Worm (Caenorhabditis elegans) whole organism, L2 larva: Measurements from ENCODE around the gene nmy-1.

ENCODE experiments used
- C34F6.9 ChIP-seq: fragments of 150-350 bp; optimal IDR thresholded peaks from 2 replicates; lab custom pipeline; 2014; ENCODE audit warnings: missing biosample characterization, missing genetic modification characterization
- F13H6.1 ChIP-seq: sonication (generic microtip); optimal IDR thresholded peaks from 2 replicates; lab custom pipeline; 2016; ENCODE audit warnings: missing genetic modification characterization, missing compliant biosample characterization
- R02D3.7 ChIP-seq: fragments of 150-350 bp; optimal IDR thresholded peaks from 2 replicates; lab custom pipeline; 2014; ENCODE audit warnings: missing biosample characterization, missing genetic modification characterization
- ZK546.5 ChIP-seq: sonication (generic microtip); optimal IDR thresholded peaks from 2 replicates; lab custom pipeline; 2017; ENCODE audit warnings: missing biosample characterization, missing genetic modification characterization
- alr-1 ChIP-seq: fragments of 150-350 bp; optimal IDR thresholded peaks from 2 replicates; lab custom pipeline; 2014; ENCODE audit warnings: missing biosample characterization, missing genetic modification characterization
- aly-2 ChIP-seq: fragments of 150-350 bp; optimal IDR thresholded peaks from 2 replicates; lab custom pipeline; 2014; ENCODE audit warnings: missing biosample characterization, missing genetic modification characterization
- ama-1 ChIP-seq: fragments of 150-350 bp; optimal IDR thresholded peaks from 2 replicates; lab custom pipeline; 2018; ENCODE audit warnings: inconsistent platforms
- blmp-1 ChIP-seq: sonication (generic microtip); optimal IDR thresholded peaks from 2 replicates; lab custom pipeline; 2017; ENCODE audit warnings: missing genetic modification characterization, mild to moderate bottlenecking, missing compliant biosample characterization, antibody characterized with exemption, moderate library complexity; ENCODE audit not compliant: insufficient read depth
- ceh-16 ChIP-seq: fragments of 150-350 bp; optimal IDR thresholded peaks from 2 replicates; lab custom pipeline; 2014; ENCODE audit warnings: missing biosample characterization, missing genetic modification characterization
- ceh-82 ChIP-seq: fragments of 150-350 bp; optimal IDR thresholded peaks from 2 replicates; lab custom pipeline; 2014; ENCODE audit warnings: missing biosample characterization, missing genetic modification characterization
- crh-2 ChIP-seq: sonication (generic microtip); optimal IDR thresholded peaks from 2 replicates; lab custom pipeline; 2017; ENCODE audit warnings: missing biosample characterization, missing genetic modification characterization
- dmd-4 ChIP-seq: sonication (generic microtip); optimal IDR thresholded peaks from 2 replicates; lab custom pipeline; 2017; ENCODE audit warnings: missing biosample characterization, missing genetic modification characterization
- egl-27 ChIP-seq: sonication (generic microtip); optimal IDR thresholded peaks from 3 replicates; lab custom pipeline; 2017; ENCODE audit warnings: missing biosample characterization, missing genetic modification reagents, missing genetic modification characterization
- elt-1 ChIP-seq: fragments of 150-350 bp; optimal IDR thresholded peaks from 2 replicates; lab custom pipeline; 2014; ENCODE audit warnings: missing biosample characterization, missing genetic modification characterization
- elt-3 ChIP-seq: sonication (generic microtip); optimal IDR thresholded peaks from 2 replicates; lab custom pipeline; 2017; ENCODE audit warnings: missing biosample characterization, missing genetic modification characterization
- fos-1 ChIP-seq: fragments of 150-350 bp; optimal IDR thresholded peaks from 2 replicates; lab custom pipeline; 2014; ENCODE audit warnings: missing biosample characterization, missing genetic modification characterization
- gmeb-1 ChIP-seq: fragments of 150-350 bp; optimal IDR thresholded peaks from 2 replicates; lab custom pipeline; 2014; ENCODE audit warnings: missing biosample characterization, missing genetic modification characterization
- lin-11 ChIP-seq: fragments of 150-350 bp; sonication (generic microtip); optimal IDR thresholded peaks from 2 replicates; lab custom pipeline; 2014; ENCODE audit warnings: missing biosample characterization, missing genetic modification characterization, inconsistent platforms, mixed read lengths
- lin-13 ChIP-seq: fragments of 150-350 bp; optimal IDR thresholded peaks from 2 replicates; lab custom pipeline; 2014; ENCODE audit warnings: missing biosample characterization, missing genetic modification reagents, missing genetic modification characterization
- lsy-2 ChIP-seq, 2 experiments: fragments of 150-350 bp in 1 of 2; sonication (generic microtip) in 1 of 2; optimal IDR thresholded peaks; 2 replicates each; lab custom pipeline; 2014 to 2017; ENCODE audit warnings: missing biosample characterization in 2 of 2, missing genetic modification characterization in 2 of 2
- mbf-1 ChIP-seq: sonication (generic microtip); optimal IDR thresholded peaks from 2 replicates; lab custom pipeline; 2017; ENCODE audit warnings: missing biosample characterization, missing genetic modification characterization
- nhr-10 ChIP-seq: sonication (generic microtip); optimal IDR thresholded peaks from 2 replicates; lab custom pipeline; 2017; ENCODE audit warnings: missing biosample characterization, missing genetic modification characterization
- nhr-11 ChIP-seq: fragments of 150-350 bp; optimal IDR thresholded peaks from 2 replicates; lab custom pipeline; 2014; ENCODE audit warnings: missing biosample characterization, missing genetic modification characterization
- nhr-12 ChIP-seq: fragments of 150-350 bp; optimal IDR thresholded peaks from 2 replicates; lab custom pipeline; 2014; ENCODE audit warnings: missing biosample characterization, missing genetic modification characterization
- nhr-129 ChIP-seq: fragments of 150-350 bp; optimal IDR thresholded peaks from 2 replicates; lab custom pipeline; 2014; ENCODE audit warnings: missing biosample characterization, missing genetic modification characterization
- nhr-21 ChIP-seq: fragments of 150-350 bp; optimal IDR thresholded peaks from 2 replicates; lab custom pipeline; 2014; ENCODE audit warnings: missing biosample characterization, missing genetic modification characterization
- nhr-23 ChIP-seq: fragments of 150-350 bp; optimal IDR thresholded peaks from 2 replicates; lab custom pipeline; 2014; ENCODE audit warnings: missing biosample characterization, missing genetic modification reagents, missing genetic modification characterization
- nhr-237 ChIP-seq: fragments of 150-350 bp; optimal IDR thresholded peaks from 2 replicates; lab custom pipeline; 2014; ENCODE audit warnings: missing biosample characterization, missing genetic modification characterization
- nhr-25 ChIP-seq: fragments of 150-350 bp; sonication (generic microtip); optimal IDR thresholded peaks from 3 replicates; lab custom pipeline; 2014; ENCODE audit warnings: missing biosample characterization, missing genetic modification characterization
- nhr-6 ChIP-seq: fragments of 150-350 bp; optimal IDR thresholded peaks from 2 replicates; lab custom pipeline; 2014; ENCODE audit warnings: missing biosample characterization, missing genetic modification characterization
- nhr-77 ChIP-seq: fragments of 150-350 bp; optimal IDR thresholded peaks from 2 replicates; lab custom pipeline; 2014; ENCODE audit warnings: missing biosample characterization, missing genetic modification characterization
- peb-1 ChIP-seq: fragments of 150-350 bp; optimal IDR thresholded peaks from 2 replicates; lab custom pipeline; 2014; ENCODE audit warnings: missing biosample characterization, missing genetic modification characterization
- sem-4 ChIP-seq: fragments of 150-350 bp; optimal IDR thresholded peaks from 2 replicates; lab custom pipeline; 2014; ENCODE audit warnings: missing biosample characterization, missing genetic modification reagents, missing genetic modification characterization
- sma-3 ChIP-seq: sonication (generic microtip); optimal IDR thresholded peaks from 2 replicates; lab custom pipeline; 2016; ENCODE audit warnings: missing genetic modification reagents, missing genetic modification characterization, missing compliant biosample characterization
- sma-9 ChIP-seq, 2 experiments: fragments of 150-350 bp in 1 of 2; sonication (generic microtip) in 1 of 2; optimal IDR thresholded peaks; 2 replicates each; lab custom pipeline; 2014 to 2016; ENCODE audit warnings: missing genetic modification characterization in 2 of 2, mild to moderate bottlenecking in 1 of 2, missing biosample characterization in 1 of 2, missing compliant biosample characterization in 1 of 2, missing genetic modification reagents in 1 of 2, moderate library complexity in 1 of 2
- snpc-4 ChIP-seq: fragments of 150-350 bp; optimal IDR thresholded peaks from 2 replicates; lab custom pipeline; 2014; ENCODE audit warnings: missing biosample characterization, missing genetic modification characterization
- unc-39 ChIP-seq: fragments of 150-350 bp; optimal IDR thresholded peaks from 2 replicates; lab custom pipeline; 2014; ENCODE audit warnings: missing biosample characterization, missing genetic modification characterization
- unc-55 ChIP-seq: fragments of 150-350 bp; sonication (generic microtip); optimal IDR thresholded peaks from 3 replicates; lab custom pipeline; 2014; ENCODE audit warnings: missing biosample characterization, missing genetic modification reagents, missing genetic modification characterization
- unc-62 ChIP-seq: fragments of 150-350 bp; optimal IDR thresholded peaks from 2 replicates; lab custom pipeline; 2014; ENCODE audit warnings: missing biosample characterization, missing genetic modification reagents, missing genetic modification characterization
- zag-1 ChIP-seq: fragments of 150-350 bp; optimal IDR thresholded peaks from 2 replicates; lab custom pipeline; 2014; ENCODE audit warnings: missing biosample characterization, missing genetic modification characterization
- ztf-1 ChIP-seq: fragments of 200-800 bp; sonication (Bioruptor generic); conservative IDR thresholded peaks from 2 replicates; pipeline ENCODE4 v1.3.6; 2022; ENCODE audit warnings: missing genetic modification characterization, missing compliant biosample characterization
- ztf-11 ChIP-seq: sonication (generic microtip); optimal IDR thresholded peaks from 2 replicates; lab custom pipeline; 2017; ENCODE audit warnings: missing biosample characterization, missing genetic modification characterization
- ztf-4 ChIP-seq: fragments of 150-350 bp; optimal IDR thresholded peaks from 2 replicates; lab custom pipeline; 2014; ENCODE audit warnings: missing biosample characterization, missing genetic modification characterization

The nmy-1 gene

ce11 chrX:2902854-2903253 lies 6.5 kb upstream of the nmy-1 start:
- TF ChIP-seq nhr-237 (tag; lab: Kevin White, UChicago), result no peak
- TF ChIP-seq nhr-21 (tag; lab: Kevin White, UChicago), result no peak
- no peak for TF ChIP-seq nhr-12 (tag; lab: Kevin White, UChicago)
- TF ChIP-seq zag-1 (tag; lab: Kevin White, UChicago), result no peak
- no peak for TF ChIP-seq elt-3 (tag; lab: Kevin White, UChicago)
- no peak for TF ChIP-seq sem-4
- no peak for TF ChIP-seq blmp-1 (tag; lab: Kevin White, UChicago)
- TF ChIP-seq nhr-11 (tag; lab: Kevin White, UChicago), result no peak
- TF ChIP-seq mbf-1, result no peak
- no peak for TF ChIP-seq nhr-10 (tag; lab: Kevin White, UChicago)
- no peak for TF ChIP-seq lsy-2 (tag; optimal IDR thresholded peaks at IDR 0.05; lab: Kevin White, UChicago)
- no peak for TF ChIP-seq sma-3 (GFP tag; lab: Kevin White, UChicago)

- no peak for TF ChIP-seq ama-1 (lab: Kevin White, UChicago)
- peak; percentile 16 for TF ChIP-seq ceh-16
- TF ChIP-seq unc-55, result peak; percentile 34
- no peak for TF ChIP-seq nhr-11 (tag; lab: Kevin White, UChicago)
- TF ChIP-seq nhr-129 (tag; lab: Kevin White, UChicago), result no peak
- no peak for TF ChIP-seq crh-2 (tag; lab: Kevin White, UChicago)
- TF ChIP-seq nhr-21 (tag; lab: Kevin White, UChicago), result peak; percentile 5
- peak; percentile 19 for TF ChIP-seq fos-1 (tag; lab: Kevin White, UChicago)
- peak; percentile 18 for TF ChIP-seq nhr-25 (tag; lab: Kevin White, UChicago)
These were observed 5.5 kb upstream of the nmy-1 start for ce11 chrX:2903715-2904419.

- TF ChIP-seq C34F6.9 (no peak), fos-1 (tag; lab: Kevin White, UChicago) (peak; percentile 98)
These were observed 3.1 kb upstream of the nmy-1 start for ce11 chrX:2906062-2906732.

ce11 chrX:2907296-2907873 lies 1.9 kb upstream of the nmy-1 start:
- no peak for TF ChIP-seq ztf-11 (tag; lab: Kevin White, UChicago)
- TF ChIP-seq dmd-4 (tag; lab: Kevin White, UChicago), result no peak
- no peak for TF ChIP-seq C34F6.9
- no peak for TF ChIP-seq alr-1 (tag; lab: Kevin White, UChicago)
- TF ChIP-seq blmp-1 (tag; lab: Kevin White, UChicago), result no peak
- TF ChIP-seq F13H6.1 (tag; lab: Kevin White, UChicago), result no peak
- TF ChIP-seq nhr-10 (tag; lab: Kevin White, UChicago), result no peak
- TF ChIP-seq nhr-129 (tag; lab: Kevin White, UChicago), result peak; percentile 49
- TF ChIP-seq sma-3 (GFP tag; lab: Kevin White, UChicago), result no peak
- TF ChIP-seq egl-27, result no peak
- TF ChIP-seq lin-13 (GFP tag; lab: Kevin White, UChicago), result no peak
- no peak for TF ChIP-seq lin-11 (tag; lab: Kevin White, UChicago)
- no peak for TF ChIP-seq ZK546.5 (tag; lab: Kevin White, UChicago)
- no peak for TF ChIP-seq elt-3 (tag; lab: Kevin White, UChicago)
- TF ChIP-seq nhr-77 (tag; lab: Kevin White, UChicago), result no peak
- no peak for TF ChIP-seq ztf-1 (GFP tag; lab: Robert Waterston, UW)
- TF ChIP-seq ceh-82 (tag; lab: Kevin White, UChicago), result no peak
- no peak for TF ChIP-seq aly-2
- TF ChIP-seq nhr-23, result no peak
- TF ChIP-seq R02D3.7, result no peak
- no peak for TF ChIP-seq nhr-12 (tag; lab: Kevin White, UChicago)
- TF ChIP-seq peb-1 (tag; lab: Kevin White, UChicago), result no peak
- peak; percentile 37 for TF ChIP-seq sma-9 (GFP tag; optimal IDR thresholded peaks at IDR 0.05; lab: Kevin White, UChicago)
- no peak for TF ChIP-seq sma-9 (tag; optimal IDR thresholded peaks at IDR 0.05; lab: Kevin White, UChicago)
- TF ChIP-seq gmeb-1 (tag; lab: Kevin White, UChicago), result no peak
- no peak for TF ChIP-seq snpc-4 (tag; lab: Kevin White, UChicago)
- no peak for TF ChIP-seq unc-39
- peak; percentile 28 for TF ChIP-seq fos-1 (tag; lab: Kevin White, UChicago)
- no peak for TF ChIP-seq lsy-2 (tag; optimal IDR thresholded peaks at IDR 0.05; lab: Kevin White, UChicago)
- TF ChIP-seq mbf-1, result no peak
- no peak for TF ChIP-seq nhr-21 (tag; lab: Kevin White, UChicago)
- peak; percentile 80 for TF ChIP-seq elt-1 (tag; lab: Kevin White, UChicago)
- no peak for TF ChIP-seq nhr-6 (tag; lab: Kevin White, UChicago)
- TF ChIP-seq unc-55, result no peak
- no peak for TF ChIP-seq sem-4
- TF ChIP-seq ama-1 (lab: Kevin White, UChicago), result no peak
- TF ChIP-seq unc-62 (GFP tag; lab: Kevin White, UChicago), result no peak
- no peak for TF ChIP-seq ztf-4 (tag; lab: Kevin White, UChicago)
